Fruit fly (Drosophila melanogaster): ENCODE results near the gene CG3168.

dm6 chrX:6698248-6698812 is 41.5 kb downstream of the CG3168 start, which contains the start of gene CG14440:
- no peak for TF ChIP-seq CG1792 (GFP tag; optimal IDR thresholded peaks at IDR 0.05)
- no peak for TF ChIP-seq ro (GFP tag; IDR thresholded peaks at IDR 0.05)
- TF ChIP-seq stc (GFP tag; IDR thresholded peaks at IDR 0.05) = no peak
- no peak for TF ChIP-seq Camta (GFP tag; optimal IDR thresholded peaks at IDR 0.05)
- TF ChIP-seq CG12236 (GFP tag; optimal IDR thresholded peaks at IDR 0.05) = no peak

All from whole organism, embryonic.